Fruit fly (Drosophila melanogaster): Measurements from ENCODE around the gene BigH1.
A peak's percentile ranks its signal among the peaks of the same experiment; 100 is the strongest.

DNA sequence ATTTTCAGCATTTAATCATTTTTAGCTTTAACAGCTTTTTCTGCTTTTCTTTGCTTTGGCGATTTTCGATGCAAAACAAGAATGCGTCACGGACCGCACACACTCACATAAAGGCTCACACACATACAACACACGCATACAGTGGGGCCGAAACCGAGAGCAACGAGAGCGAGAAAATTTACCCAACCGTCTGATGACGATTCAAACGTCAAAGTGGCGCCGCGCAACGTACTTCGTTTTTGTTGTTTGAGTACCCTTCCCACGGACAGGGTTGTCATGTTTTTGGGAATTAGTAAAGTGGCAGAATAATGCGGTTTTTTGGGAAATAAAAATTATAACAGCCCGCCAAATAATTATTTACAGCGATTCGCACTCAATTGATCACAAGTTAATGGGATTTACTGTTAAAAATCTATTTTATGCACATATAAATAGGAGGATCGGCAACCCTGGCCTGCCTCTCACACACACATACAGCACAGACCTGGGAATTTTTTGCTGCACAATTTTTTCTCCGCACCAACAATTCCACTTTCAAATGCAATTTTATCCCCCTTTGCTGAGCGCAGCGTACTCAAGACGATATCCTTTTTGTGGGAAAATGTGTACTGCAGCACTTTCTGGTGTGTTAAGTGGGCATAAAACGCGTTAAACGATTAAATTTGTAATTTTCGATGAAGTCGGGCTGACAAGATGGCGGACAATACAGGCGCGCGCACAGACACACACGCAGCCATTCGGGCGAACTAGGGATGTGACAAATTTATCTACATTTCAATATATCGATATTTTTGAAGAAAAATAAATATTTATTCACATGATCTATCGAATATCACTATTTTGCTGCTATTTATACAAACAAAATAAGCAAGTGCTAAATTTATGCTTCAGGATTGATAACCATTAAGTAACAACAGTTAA lies 8.0 kb upstream of the BigH1 start:
- TF ChIP-seq CG3838 (GFP tag; optimal IDR thresholded peaks at IDR 0.05): peak; percentile 23
- peak; percentile 92 for TF ChIP-seq CG34376 (GFP tag; optimal IDR thresholded peaks at IDR 0.05)
- TF ChIP-seq CTCF (GFP tag; optimal IDR thresholded peaks at IDR 0.05): peak; percentile 69
- TF ChIP-seq Rx (GFP tag; IDR thresholded peaks at IDR 0.05): peak; percentile 92
- peak; percentile 89 for TF ChIP-seq otp (GFP tag; IDR thresholded peaks at IDR 0.05)
- peak in 1 of 2 experiments; percentile 34 for TF ChIP-seq tll (GFP tag; optimal IDR thresholded peaks at IDR 0.05)

All from whole organism, embryonic.